Worm (Caenorhabditis elegans) whole organism, late embryonic: ENCODE data around the gene R10E8.3.

Experiments
- ama-1 ChIP-seq: fragments of 150-350 bp; optimal IDR thresholded peaks from 2 replicates; lab custom pipeline; 2014
- ceh-24 ChIP-seq: sonication (generic microtip); optimal IDR thresholded peaks from 2 replicates; lab custom pipeline; 2016; ENCODE audit warnings: mild to moderate bottlenecking, missing genetic modification characterization, missing compliant biosample characterization
- fax-1 ChIP-seq: sonication (generic microtip); optimal IDR thresholded peaks from 2 replicates; lab custom pipeline; 2016; ENCODE audit warnings: missing genotype, missing genetic modification characterization, missing compliant biosample characterization
- hlh-13 ChIP-seq: fragments of 200-800 bp; sonication (Bioruptor generic); optimal IDR thresholded peaks from 2 replicates; lab custom pipeline; 2018; ENCODE audit warnings: mild to moderate bottlenecking, missing genetic modification characterization, missing compliant biosample characterization
- nfya-1 ChIP-seq: sonication (generic microtip); optimal IDR thresholded peaks from 2 replicates; lab custom pipeline; 2017; ENCODE audit warnings: missing genetic modification characterization, mild to moderate bottlenecking, missing compliant biosample characterization, antibody characterized with exemption, moderate library complexity
- pha-4 ChIP-seq: fragments of 150-350 bp; optimal IDR thresholded peaks from 2 replicates; lab custom pipeline; 2018; ENCODE audit warnings: missing biosample characterization, missing genetic modification reagents, missing genetic modification characterization
- pros-1 ChIP-seq: fragments of 150-350 bp; optimal IDR thresholded peaks from 2 replicates; lab custom pipeline; 2014; ENCODE audit warnings: missing biosample characterization, missing genetic modification reagents, missing genetic modification characterization
- rnt-1 ChIP-seq: sonication (generic microtip); optimal IDR thresholded peaks from 2 replicates; lab custom pipeline; 2016; ENCODE audit warnings: missing genetic modification characterization, missing compliant biosample characterization
- tbx-2 ChIP-seq: sonication (generic microtip); optimal IDR thresholded peaks from 2 replicates; lab custom pipeline; 2016; ENCODE audit warnings: missing genetic modification characterization, missing compliant biosample characterization
- unc-55 ChIP-seq: sonication (generic microtip); optimal IDR thresholded peaks from 2 replicates; lab custom pipeline; 2017; ENCODE audit warnings: missing biosample characterization, missing genetic modification reagents, missing genetic modification characterization

ce11 chrV:18254483-18254882 lies 17.9 kb upstream of the R10E8.3 start, which contains the start of gene R10E8.5:
- TF ChIP-seq pha-4 (tag; lab: Kevin White, UChicago) (no peak), rnt-1 (tag; lab: Kevin White, UChicago) (no peak), hlh-13 (GFP tag; lab: Kevin White, UChicago) (no peak), pros-1 (tag; lab: Kevin White, UChicago) (no peak), ama-1 (no peak), unc-55 (GFP tag; lab: Kevin White, UChicago) (no peak), tbx-2 (tag; lab: Kevin White, UChicago) (no peak), fax-1 (tag; lab: Kevin White, UChicago) (no peak), ceh-24 (tag; lab: Kevin White, UChicago) (no peak), nfya-1 (tag; lab: Kevin White, UChicago) (no peak)
